Fruit fly (Drosophila melanogaster) whole organism, embryonic: Measurements from ENCODE around the gene IM33.

ENCODE experiments used
- Aef1 ChIP-seq: fragments of 200-800 bp; sonication (Bioruptor generic); IDR thresholded peaks from 3 replicates; pipeline ENCODE4 v1.3.6; 2022; ENCODE audit warnings: missing biosample characterization, missing genetic modification characterization
- Bgb ChIP-seq: fragments of 200-800 bp; sonication (Bioruptor generic); IDR thresholded peaks from 2 replicates; pipeline ENCODE4 v1.3.6; 2022; ENCODE audit warnings: missing biosample characterization, missing genetic modification characterization; ENCODE audit not compliant: partially characterized antibody
- CG10431 ChIP-seq: fragments of 200-800 bp; sonication (Bioruptor generic); optimal IDR thresholded peaks from 3 replicates; lab custom pipeline; 2018; ENCODE audit warnings: missing biosample characterization, mild to moderate bottlenecking, missing genetic modification characterization
- CG11504 ChIP-seq: fragments of 200-800 bp; sonication (Bioruptor generic); optimal IDR thresholded peaks from 3 replicates; lab custom pipeline; 2019; ENCODE audit warnings: missing biosample characterization, mild to moderate bottlenecking, missing genetic modification characterization, moderate library complexity
- CG14667 ChIP-seq: fragments of 200-800 bp; sonication (Bioruptor generic); IDR thresholded peaks from 2 replicates; pipeline ENCODE4 v1.3.6; 2022; ENCODE audit warnings: missing biosample characterization, missing genetic modification characterization
- CG14710 ChIP-seq: fragments of 200-800 bp; sonication (Bioruptor generic); optimal IDR thresholded peaks from 3 replicates; lab custom pipeline; 2019; ENCODE audit warnings: missing biosample characterization, mild to moderate bottlenecking, missing genetic modification characterization, moderate library complexity
- CG16863 ChIP-seq: fragments of 200-800 bp; sonication (Bioruptor generic); optimal IDR thresholded peaks from 3 replicates; lab custom pipeline; 2016; ENCODE audit warnings: missing biosample characterization, missing genetic modification characterization
- CG17912 ChIP-seq: fragments of 200-800 bp; sonication (Bioruptor generic); optimal IDR thresholded peaks from 2 replicates; lab custom pipeline; 2018; ENCODE audit warnings: missing biosample characterization, mild to moderate bottlenecking, missing genetic modification characterization
- CG18476 ChIP-seq: fragments of 200-800 bp; sonication (Bioruptor generic); optimal IDR thresholded peaks from 2 replicates; lab custom pipeline; 2016; ENCODE audit warnings: missing biosample characterization, mild to moderate bottlenecking, missing genetic modification characterization
- CG32767 ChIP-seq: fragments of 200-800 bp; sonication (Bioruptor generic); IDR thresholded peaks from 2 replicates; pipeline ENCODE4 v1.3.6; 2022; ENCODE audit warnings: missing biosample characterization, missing genetic modification characterization
- CG33213 ChIP-seq: fragments of 200-800 bp; sonication (Bioruptor generic); optimal IDR thresholded peaks from 3 replicates; lab custom pipeline; 2016; ENCODE audit warnings: missing biosample characterization, missing genetic modification characterization
- CG3847 ChIP-seq: fragments of 200-800 bp; sonication (Bioruptor generic); IDR thresholded peaks from 2 replicates; pipeline ENCODE4 v1.3.6; 2022; ENCODE audit warnings: missing biosample characterization, missing genetic modification characterization
- CG3995 ChIP-seq: fragments of 200-800 bp; sonication (Bioruptor generic); optimal IDR thresholded peaks from 3 replicates; lab custom pipeline; 2016; ENCODE audit warnings: missing biosample characterization, missing genetic modification characterization
- CG43689 ChIP-seq: fragments of 200-800 bp; sonication (Bioruptor generic); IDR thresholded peaks from 2 replicates; pipeline ENCODE4 v1.3.6; 2022; ENCODE audit warnings: missing biosample characterization, missing genetic modification characterization
- CG4854 ChIP-seq: fragments of 200-800 bp; sonication (Bioruptor generic); optimal IDR thresholded peaks from 2 replicates; lab custom pipeline; 2016; ENCODE audit warnings: missing biosample characterization, missing genetic modification characterization, inconsistent platforms
- CG7786 ChIP-seq: fragments of 200-800 bp; sonication (Bioruptor generic); optimal IDR thresholded peaks from 2 replicates; lab custom pipeline; 2016; ENCODE audit warnings: missing biosample characterization, missing genetic modification characterization
- CG8388 ChIP-seq: fragments of 200-800 bp; sonication (Bioruptor generic); optimal IDR thresholded peaks from 2 replicates; lab custom pipeline; 2019; ENCODE audit warnings: missing biosample characterization, mild to moderate bottlenecking, missing genetic modification characterization, moderate library complexity
- CG9797 ChIP-seq: fragments of 200-800 bp; sonication (Bioruptor generic); optimal IDR thresholded peaks from 3 replicates; lab custom pipeline; 2018; ENCODE audit warnings: missing biosample characterization, mild to moderate bottlenecking, missing genetic modification characterization
- CG9876 ChIP-seq: fragments of 200-800 bp; sonication (Bioruptor generic); optimal IDR thresholded peaks from 2 replicates; lab custom pipeline; 2016; ENCODE audit warnings: missing biosample characterization, missing genetic modification characterization
- CoRest ChIP-seq: fragments of 200-800 bp; sonication (Bioruptor generic); optimal IDR thresholded peaks from 3 replicates; lab custom pipeline; 2018; ENCODE audit warnings: missing biosample characterization, mild to moderate bottlenecking, missing genetic modification characterization, moderate library complexity
- Dll ChIP-seq: fragments of 200-800 bp; sonication (Bioruptor generic); IDR thresholded peaks from 4 replicates; pipeline ENCODE4 v1.3.6; 2022; ENCODE audit warnings: missing biosample characterization, missing genetic modification characterization; ENCODE audit not compliant: partially characterized antibody
- HLH3B ChIP-seq: fragments of 200-800 bp; sonication (Bioruptor generic); IDR thresholded peaks from 2 replicates; pipeline ENCODE4 v1.3.6; 2022; ENCODE audit warnings: missing biosample characterization, missing genetic modification characterization
- HLH54F ChIP-seq: fragments of 200-800 bp; sonication (Bioruptor generic); optimal IDR thresholded peaks from 3 replicates; lab custom pipeline; 2016; ENCODE audit warnings: missing biosample characterization, missing genetic modification characterization
- Jarid2 ChIP-seq: fragments of 200-800 bp; sonication (Bioruptor generic); optimal IDR thresholded peaks from 3 replicates; lab custom pipeline; 2017; ENCODE audit warnings: mild to moderate bottlenecking, missing biosample characterization, missing genetic modification reagents, missing genetic modification characterization
- Myb ChIP-seq: fragments of 200-800 bp; sonication (Bioruptor generic); optimal IDR thresholded peaks from 2 replicates; lab custom pipeline; 2016; ENCODE audit warnings: missing biosample characterization, missing genetic modification characterization
- NFAT ChIP-seq: fragments of 200-800 bp; sonication (Bioruptor generic); IDR thresholded peaks from 2 replicates; pipeline ENCODE4 v1.3.6; 2022; ENCODE audit warnings: missing biosample characterization, missing genetic modification characterization
- Nf-YB ChIP-seq: fragments of 200-800 bp; sonication (Bioruptor generic); optimal IDR thresholded peaks from 3 replicates; lab custom pipeline; 2019; ENCODE audit warnings: missing biosample characterization, mild to moderate bottlenecking, missing genetic modification characterization, moderate library complexity
- Ravus ChIP-seq: fragments of 200-800 bp; sonication (Bioruptor generic); IDR thresholded peaks from 2 replicates; pipeline ENCODE4 v1.3.6; 2022; ENCODE audit warnings: missing biosample characterization, missing genetic modification characterization
- ash1 ChIP-seq: fragments of 200-800 bp; sonication (Bioruptor generic); optimal IDR thresholded peaks from 2 replicates; lab custom pipeline; 2018; ENCODE audit warnings: missing biosample characterization, mild to moderate bottlenecking, missing genetic modification characterization
- az2 ChIP-seq: fragments of 200-800 bp; sonication (Bioruptor generic); optimal IDR thresholded peaks from 3 replicates; lab custom pipeline; 2016; ENCODE audit warnings: missing biosample characterization, missing genetic modification characterization
- bbx ChIP-seq: fragments of 200-800 bp; sonication (Bioruptor generic); IDR thresholded peaks from 2 replicates; pipeline ENCODE4 v1.3.6; 2022; ENCODE audit warnings: missing biosample characterization, missing genetic modification characterization; ENCODE audit not compliant: partially characterized antibody
- bowl ChIP-seq: fragments of 200-800 bp; sonication (Bioruptor generic); IDR thresholded peaks from 2 replicates; pipeline ENCODE4 v1.3.6; 2022; ENCODE audit warnings: missing biosample characterization, missing genetic modification characterization
- bsh ChIP-seq, 2 experiments: fragments of 200-800 bp; sonication (Bioruptor generic); optimal IDR thresholded peaks; 2 replicates each; lab custom pipeline; 2017 to 2018; ENCODE audit warnings: mild to moderate bottlenecking in 2 of 2, missing biosample characterization in 2 of 2, missing genetic modification characterization in 2 of 2, moderate library complexity in 1 of 2
- cad ChIP-seq: fragments of >200 bp; optimal IDR thresholded peaks from 2 replicates; lab custom pipeline; 2017; ENCODE audit warnings: missing biosample characterization, missing genetic modification characterization
- chm ChIP-seq: fragments of 200-800 bp; sonication (Bioruptor generic); IDR thresholded peaks from 2 replicates; pipeline ENCODE4 v1.3.6; 2022; ENCODE audit warnings: missing biosample characterization, missing genetic modification characterization
- ewg ChIP-seq: fragments of 200-800 bp; sonication (Bioruptor generic); optimal IDR thresholded peaks from 3 replicates; lab custom pipeline; 2017; ENCODE audit warnings: mild to moderate bottlenecking, missing biosample characterization, missing genetic modification reagents, missing genetic modification characterization
- fd3F ChIP-seq: fragments of 200-800 bp; sonication (Bioruptor generic); optimal IDR thresholded peaks from 2 replicates; lab custom pipeline; 2018; ENCODE audit warnings: missing biosample characterization, mild to moderate bottlenecking, missing genetic modification characterization, moderate library complexity
- gsb-n ChIP-seq: fragments of 200-800 bp; sonication (Bioruptor generic); optimal IDR thresholded peaks from 3 replicates; lab custom pipeline; 2018; ENCODE audit warnings: missing biosample characterization, mild to moderate bottlenecking, missing genetic modification characterization
- h ChIP-seq: fragments of >200 bp; optimal IDR thresholded peaks from 2 replicates; lab custom pipeline; 2017
- hb ChIP-seq: fragments of 200-800 bp; sonication (Bioruptor generic); IDR thresholded peaks from 3 replicates; pipeline ENCODE4 v1.3.6; 2022; ENCODE audit warnings: missing biosample characterization, missing genetic modification characterization; ENCODE audit not compliant: partially characterized antibody
- jigr1 ChIP-seq: fragments of 200-800 bp; sonication (Bioruptor generic); IDR thresholded peaks from 3 replicates; pipeline ENCODE4 v1.3.6; 2022; ENCODE audit warnings: missing biosample characterization, missing genetic modification characterization
- kay ChIP-seq: fragments of 200-800 bp; sonication (Bioruptor generic); optimal IDR thresholded peaks from 2 replicates; lab custom pipeline; 2016; ENCODE audit warnings: missing biosample characterization, missing genetic modification characterization
- ken ChIP-seq: fragments of 200-800 bp; sonication (Bioruptor generic); IDR thresholded peaks from 3 replicates; pipeline ENCODE4 v1.3.6; 2022; ENCODE audit warnings: missing biosample characterization, missing genetic modification characterization
- nau ChIP-seq: fragments of 200-800 bp; sonication (Bioruptor generic); optimal IDR thresholded peaks from 3 replicates; lab custom pipeline; 2017; ENCODE audit warnings: missing biosample characterization, mild to moderate bottlenecking, missing genetic modification characterization, missing genetic modification reagents
- nmo ChIP-seq: fragments of 200-800 bp; sonication (Bioruptor generic); optimal IDR thresholded peaks from 2 replicates; lab custom pipeline; 2018; ENCODE audit warnings: missing biosample characterization, mild to moderate bottlenecking, missing genetic modification characterization, moderate library complexity
- org-1 ChIP-seq: fragments of 200-800 bp; sonication (Bioruptor generic); optimal IDR thresholded peaks from 2 replicates; lab custom pipeline; 2017; ENCODE audit warnings: missing biosample characterization, missing genetic modification characterization
- pros ChIP-seq: fragments of 200-800 bp; sonication (Bioruptor generic); optimal IDR thresholded peaks from 3 replicates; lab custom pipeline; 2019; ENCODE audit warnings: missing biosample characterization, mild to moderate bottlenecking, missing genetic modification characterization, moderate library complexity
- pzg ChIP-seq: fragments of 200-800 bp; sonication (Bioruptor generic); optimal IDR thresholded peaks from 3 replicates; lab custom pipeline; 2018; ENCODE audit warnings: missing biosample characterization, mild to moderate bottlenecking, missing genetic modification characterization, moderate library complexity
- tap ChIP-seq: fragments of 200-800 bp; optimal IDR thresholded peaks from 3 replicates; lab custom pipeline; 2019; ENCODE audit warnings: missing biosample characterization, mild to moderate bottlenecking, missing genetic modification characterization, moderate library complexity
- unpg ChIP-seq: fragments of 200-800 bp; sonication (Bioruptor generic); optimal IDR thresholded peaks from 3 replicates; lab custom pipeline; 2018; ENCODE audit warnings: missing biosample characterization, mild to moderate bottlenecking, missing genetic modification characterization, moderate library complexity
- zfh1 ChIP-seq: fragments of 200-800 bp; sonication (Bioruptor generic); IDR thresholded peaks from 3 replicates; pipeline ENCODE4 v1.3.6; 2022; ENCODE audit warnings: missing biosample characterization, missing genetic modification characterization

Gene IM33

DNA sequence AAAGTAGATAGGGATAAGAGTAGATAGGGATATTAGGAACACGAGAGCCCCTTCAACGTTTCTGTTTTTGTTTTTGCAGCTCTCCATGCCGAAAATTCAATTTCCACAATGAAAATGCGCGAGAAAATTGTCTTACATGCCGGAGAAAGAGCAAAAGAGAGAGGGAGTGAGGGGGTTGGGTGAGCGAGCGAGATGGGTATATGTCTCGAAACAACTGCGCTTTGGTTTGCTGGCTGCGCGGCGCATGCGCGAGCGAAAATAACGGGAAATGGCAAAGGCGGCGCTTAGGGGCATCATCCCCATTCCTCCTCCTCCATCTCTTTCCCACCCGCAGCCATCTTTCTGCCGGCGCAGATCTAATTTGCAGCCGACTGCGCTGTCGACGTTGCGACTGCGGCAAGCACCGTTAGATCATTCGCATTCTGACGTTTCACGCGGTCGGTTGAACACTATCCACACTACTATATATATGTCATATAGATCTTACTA is 34.1 kb downstream of the IM33 start, which contains the start of gene Drgx (continued):
- TF ChIP-seq CG43689 (GFP tag; lab: Robert Waterston, UW) (no peak), Dll (GFP tag; lab: Robert Waterston, UW) (0 out of 4 replicates have a peak, but pooled peaks have one; percentile 20), cad (GFP tag; lab: Kevin White, UChicago) (no peak), ken (no peak), zfh1 (GFP tag; lab: Robert Waterston, UW) (0 out of 3 replicates have a peak, but pooled peaks have one; percentile 40), tap (no peak), Bgb (GFP tag; lab: Robert Waterston, UW) (peak; percentile 13; the same call in 1 of the 2 replicates), CG3847 (GFP tag; lab: Robert Waterston, UW) (no peak), gsb-n (no peak), bbx (GFP tag; lab: Robert Waterston, UW) (no peak), h (lab: Kevin White, UChicago) (no peak), jigr1 (no peak), Jarid2 (GFP tag; lab: Kevin White, UChicago) (peak; percentile 59), NFAT (GFP tag; lab: Robert Waterston, UW) (no peak), HLH54F (GFP tag; lab: Kevin White, UChicago) (no peak), CoRest (tag; lab: Kevin White, UChicago) (peak; percentile 6), az2 (GFP tag; lab: Kevin White, UChicago) (no peak), Ravus (no peak), pros (GFP tag; lab: Kevin White, UChicago) (peak; percentile 66), Aef1 (GFP tag; lab: Robert Waterston, UW) (no peak), CG14667 (GFP tag; lab: Robert Waterston, UW) (no peak), CG14710 (tag; lab: Kevin White, UChicago) (no peak), CG18476 (GFP tag; lab: Kevin White, UChicago) (no peak), CG9876 (no peak), HLH3B (GFP tag; lab: Robert Waterston, UW) (no peak), CG16863 (GFP tag; lab: Kevin White, UChicago) (no peak), CG17912 (GFP tag; lab: Kevin White, UChicago) (no peak), bsh (GFP tag; optimal IDR thresholded peaks at IDR 0.05; lab: Kevin White, UChicago) (no peak), chm (GFP tag; lab: Robert Waterston, UW) (0 out of 2 replicates have a peak, but pooled peaks have one; percentile 37), fd3F (no peak), bowl (GFP tag; lab: Robert Waterston, UW) (no peak), CG3995 (GFP tag; lab: Kevin White, UChicago) (no peak), hb (GFP tag; lab: Robert Waterston, UW) (no peak), kay (GFP tag; lab: Kevin White, UChicago) (no peak), nmo (peak; percentile 9), Myb (GFP tag; lab: Kevin White, UChicago) (no peak), CG4854 (GFP tag; lab: Kevin White, UChicago) (no peak), unpg (no peak), ewg (GFP tag; lab: Kevin White, UChicago) (peak; percentile 97), CG10431 (no peak), CG33213 (GFP tag; lab: Kevin White, UChicago) (no peak), Nf-YB (GFP tag; lab: Kevin White, UChicago) (peak; percentile 98), nau (GFP tag; lab: Kevin White, UChicago) (no peak), CG7786 (GFP tag; lab: Kevin White, UChicago) (no peak), CG11504 (tag; lab: Kevin White, UChicago) (no peak), CG8388 (GFP tag; lab: Kevin White, UChicago) (no peak), CG9797 (GFP tag; lab: Kevin White, UChicago) (no peak), ash1 (GFP tag; lab: Kevin White, UChicago) (no peak), CG32767 (GFP tag; lab: Robert Waterston, UW) (0 out of 2 replicates have a peak, but pooled peaks have one; percentile 19), pzg (no peak), org-1 (GFP tag; lab: Kevin White, UChicago) (no peak)
